Fruit fly (Drosophila melanogaster) whole organism, embryonic: ENCODE measurements around the gene CG32816.

Source experiments
- Bdp1 ChIP-seq: fragments of 200-800 bp; sonication (Bioruptor generic); optimal IDR thresholded peaks from 3 replicates; lab custom pipeline; 2016; ENCODE audit warnings: missing biosample characterization, missing genetic modification characterization
- CG10979 ChIP-seq: fragments of 200-800 bp; sonication (Bioruptor generic); optimal IDR thresholded peaks from 2 replicates; lab custom pipeline; 2018; ENCODE audit warnings: missing biosample characterization, mild to moderate bottlenecking, missing genetic modification characterization, moderate library complexity
- CG12236 ChIP-seq: fragments of 200-800 bp; sonication (Bioruptor generic); optimal IDR thresholded peaks from 2 replicates; lab custom pipeline; 2016; ENCODE audit warnings: missing biosample characterization, missing genetic modification characterization
- CG14710 ChIP-seq: fragments of 200-800 bp; sonication (Bioruptor generic); optimal IDR thresholded peaks from 3 replicates; lab custom pipeline; 2019; ENCODE audit warnings: missing biosample characterization, mild to moderate bottlenecking, missing genetic modification characterization, moderate library complexity
- CG15479 ChIP-seq: fragments of 200-800 bp; sonication (Bioruptor generic); optimal IDR thresholded peaks from 3 replicates; lab custom pipeline; 2019; ENCODE audit warnings: missing biosample characterization, mild to moderate bottlenecking, missing genetic modification characterization, moderate library complexity
- CG15514 ChIP-seq: fragments of 200-800 bp; sonication (Bioruptor generic); optimal IDR thresholded peaks from 3 replicates; lab custom pipeline; 2017; ENCODE audit warnings: missing biosample characterization, missing genetic modification characterization, mild to moderate bottlenecking, moderate library complexity, missing genetic modification reagents
- CG15696 ChIP-seq: fragments of 200-800 bp; sonication (Bioruptor generic); optimal IDR thresholded peaks from 2 replicates; lab custom pipeline; 2019; ENCODE audit warnings: missing biosample characterization, mild to moderate bottlenecking, missing genetic modification characterization, moderate library complexity
- CG17361 ChIP-seq: fragments of 200-800 bp; sonication (Bioruptor generic); IDR thresholded peaks from 3 replicates; pipeline ENCODE4 v1.3.6; 2022; ENCODE audit warnings: missing biosample characterization, missing genetic modification characterization
- CG17829 ChIP-seq: fragments of 200-800 bp; optimal IDR thresholded peaks from 2 replicates; lab custom pipeline; 2019; ENCODE audit warnings: missing biosample characterization, mild to moderate bottlenecking, missing genetic modification characterization, moderate library complexity
- CG18262 ChIP-seq: fragments of 200-800 bp; optimal IDR thresholded peaks from 3 replicates; lab custom pipeline; 2019; ENCODE audit warnings: missing biosample characterization, mild to moderate bottlenecking, missing genetic modification characterization, moderate library complexity
- CG18619 ChIP-seq: fragments of 200-800 bp; sonication (Bioruptor generic); optimal IDR thresholded peaks from 3 replicates; lab custom pipeline; 2017; ENCODE audit warnings: missing biosample characterization, mild to moderate bottlenecking, missing genetic modification characterization
- CG2712 ChIP-seq: fragments of 200-800 bp; optimal IDR thresholded peaks from 3 replicates; lab custom pipeline; 2019; ENCODE audit warnings: missing biosample characterization, mild to moderate bottlenecking, missing genetic modification characterization, moderate library complexity
- CG31441 ChIP-seq: fragments of 200-800 bp; sonication (Bioruptor generic); IDR thresholded peaks from 2 replicates; pipeline ENCODE4 v1.3.6; 2022; ENCODE audit warnings: missing biosample characterization, missing genetic modification characterization
- CG33213 ChIP-seq: fragments of 200-800 bp; sonication (Bioruptor generic); optimal IDR thresholded peaks from 3 replicates; lab custom pipeline; 2016; ENCODE audit warnings: missing biosample characterization, missing genetic modification characterization
- CG33557 ChIP-seq: fragments of 200-800 bp; sonication (Bioruptor generic); optimal IDR thresholded peaks from 2 replicates; lab custom pipeline; 2019; ENCODE audit warnings: missing biosample characterization, mild to moderate bottlenecking, missing genetic modification characterization, moderate library complexity
- CG42726 ChIP-seq: fragments of 200-800 bp; sonication (Bioruptor generic); IDR thresholded peaks from 2 replicates; pipeline ENCODE4 v1.3.6; 2022; ENCODE audit warnings: missing biosample characterization, missing genetic modification characterization; ENCODE audit not compliant: partially characterized antibody
- CG43689 ChIP-seq: fragments of 200-800 bp; sonication (Bioruptor generic); IDR thresholded peaks from 2 replicates; pipeline ENCODE4 v1.3.6; 2022; ENCODE audit warnings: missing biosample characterization, missing genetic modification characterization
- CG7357 ChIP-seq: fragments of 200-800 bp; sonication (Bioruptor generic); IDR thresholded peaks from 3 replicates; pipeline ENCODE4 v1.3.6; 2022; ENCODE audit warnings: missing biosample characterization, missing genetic modification characterization
- CG7963 ChIP-seq: fragments of 200-800 bp; sonication (Bioruptor generic); IDR thresholded peaks from 3 replicates; pipeline ENCODE4 v1.3.6; 2022; ENCODE audit warnings: missing biosample characterization, missing genetic modification characterization; ENCODE audit not compliant: partially characterized antibody
- CG9437 ChIP-seq: fragments of 200-800 bp; sonication (Bioruptor generic); optimal IDR thresholded peaks from 2 replicates; lab custom pipeline; 2018; ENCODE audit warnings: missing biosample characterization, mild to moderate bottlenecking, missing genetic modification characterization
- CG9727 ChIP-seq: fragments of 200-800 bp; sonication (Bioruptor generic); optimal IDR thresholded peaks from 3 replicates; lab custom pipeline; 2017; ENCODE audit warnings: missing biosample characterization, mild to moderate bottlenecking, missing genetic modification characterization
- CkIIα-i1 ChIP-seq: fragments of 200-800 bp; sonication (Bioruptor generic); IDR thresholded peaks from 2 replicates; pipeline ENCODE4 v1.3.6; 2022; ENCODE audit warnings: missing biosample characterization, missing genetic modification characterization
- D19B ChIP-seq: fragments of 200-800 bp; sonication (Bioruptor generic); optimal IDR thresholded peaks from 2 replicates; lab custom pipeline; 2017; ENCODE audit warnings: missing biosample characterization, mild to moderate bottlenecking, missing genetic modification characterization
- Hr78 ChIP-seq, 2 experiments: fragments of 200-800 bp in 1 of 2; fragments of >200 bp in 1 of 2; sonication (Bioruptor generic) in 1 of 2; optimal IDR thresholded peaks; 2 replicates each; lab custom pipeline; 2017 to 2019; ENCODE audit warnings: missing biosample characterization in 2 of 2, missing genetic modification characterization in 2 of 2, mild to moderate bottlenecking in 1 of 2, moderate library complexity in 1 of 2
- Nf-YC ChIP-seq: fragments of 200-800 bp; optimal IDR thresholded peaks from 3 replicates; lab custom pipeline; 2019; ENCODE audit warnings: missing biosample characterization, mild to moderate bottlenecking, missing genetic modification characterization, moderate library complexity
- Pdp1 ChIP-seq, 2 experiments: fragments of 200-800 bp; sonication (Bioruptor generic); optimal IDR thresholded peaks; 3 replicates each; lab custom pipeline; 2016; ENCODE audit warnings: missing biosample characterization in 2 of 2, missing genetic modification characterization in 2 of 2, mild to moderate bottlenecking in 1 of 2, moderate library complexity in 1 of 2
- cas ChIP-seq: fragments of 200-800 bp; sonication (Bioruptor generic); IDR thresholded peaks from 2 replicates; pipeline ENCODE4 v1.3.6; 2022; ENCODE audit warnings: missing biosample characterization, missing genetic modification characterization
- dmrt11E ChIP-seq: fragments of 200-800 bp; sonication (Bioruptor generic); optimal IDR thresholded peaks from 3 replicates; lab custom pipeline; 2018; ENCODE audit warnings: missing biosample characterization, mild to moderate bottlenecking, missing genetic modification characterization, moderate library complexity
- gcm ChIP-seq: fragments of 200-800 bp; sonication (Bioruptor generic); optimal IDR thresholded peaks from 2 replicates; lab custom pipeline; 2019; ENCODE audit warnings: missing biosample characterization, mild to moderate bottlenecking, missing genetic modification characterization, moderate library complexity
- gem ChIP-seq: fragments of 200-800 bp; sonication (Bioruptor generic); optimal IDR thresholded peaks from 2 replicates; lab custom pipeline; 2019; ENCODE audit warnings: missing biosample characterization, mild to moderate bottlenecking, missing genetic modification characterization, moderate library complexity
- h ChIP-seq: fragments of >200 bp; optimal IDR thresholded peaks from 2 replicates; lab custom pipeline; 2017
- lola ChIP-seq, 3 experiments: fragments of >200 bp in 2 of 3; fragments of 200-800 bp in 1 of 3; sonication (Bioruptor generic) in 1 of 3; optimal IDR thresholded peaks; 2 replicates each; lab custom pipeline; 2017 to 2019; ENCODE audit warnings: missing biosample characterization in 3 of 3, missing genetic modification characterization in 3 of 3, mild to moderate bottlenecking in 1 of 3, moderate library complexity in 1 of 3
- mirr ChIP-seq: fragments of 200-800 bp; sonication (Bioruptor generic); optimal IDR thresholded peaks from 3 replicates; lab custom pipeline; 2018; ENCODE audit warnings: missing biosample characterization, mild to moderate bottlenecking, missing genetic modification characterization
- nau ChIP-seq: fragments of 200-800 bp; sonication (Bioruptor generic); optimal IDR thresholded peaks from 3 replicates; lab custom pipeline; 2017; ENCODE audit warnings: missing biosample characterization, mild to moderate bottlenecking, missing genetic modification characterization, missing genetic modification reagents
- nom ChIP-seq: fragments of 200-800 bp; sonication (Bioruptor generic); optimal IDR thresholded peaks from 2 replicates; lab custom pipeline; 2017; ENCODE audit warnings: missing biosample characterization, missing genetic modification characterization, mild to moderate bottlenecking, moderate library complexity, missing genetic modification reagents
- prd ChIP-seq, 3 experiments: fragments of >200 bp in 2 of 3; fragments of 200-800 bp in 1 of 3; sonication (Bioruptor generic) in 1 of 3; optimal IDR thresholded peaks in 2 of 3; IDR thresholded peaks in 1 of 3; 2 replicates in 2 of 3; 3 replicates in 1 of 3; pipeline versions ENCODE4 v1.3.6 to Lab custom; 2017 to 2022; ENCODE audit warnings: missing biosample characterization in 1 of 3, missing genetic modification characterization in 1 of 3
- row ChIP-seq: fragments of 200-800 bp; sonication (Bioruptor generic); IDR thresholded peaks from 3 replicates; pipeline ENCODE4 v1.3.6; 2022; ENCODE audit warnings: missing biosample characterization, missing genetic modification characterization
- sens ChIP-seq: fragments of 200-800 bp; sonication (Bioruptor generic); peaks from one replicate; lab custom pipeline; 2016; ENCODE audit warnings: missing biosample characterization, missing genetic modification characterization
- sr ChIP-seq: fragments of 200-800 bp; sonication (Bioruptor generic); IDR thresholded peaks from 3 replicates; pipeline ENCODE4 v1.3.6; 2022; ENCODE audit warnings: missing biosample characterization, missing genetic modification characterization
- unc-4 ChIP-seq: fragments of 200-800 bp; sonication (Bioruptor generic); IDR thresholded peaks from 2 replicates; pipeline ENCODE4 v1.3.6; 2022; ENCODE audit warnings: missing biosample characterization, missing genetic modification characterization; ENCODE audit not compliant: partially characterized antibody

Gene CG32816

DNA sequence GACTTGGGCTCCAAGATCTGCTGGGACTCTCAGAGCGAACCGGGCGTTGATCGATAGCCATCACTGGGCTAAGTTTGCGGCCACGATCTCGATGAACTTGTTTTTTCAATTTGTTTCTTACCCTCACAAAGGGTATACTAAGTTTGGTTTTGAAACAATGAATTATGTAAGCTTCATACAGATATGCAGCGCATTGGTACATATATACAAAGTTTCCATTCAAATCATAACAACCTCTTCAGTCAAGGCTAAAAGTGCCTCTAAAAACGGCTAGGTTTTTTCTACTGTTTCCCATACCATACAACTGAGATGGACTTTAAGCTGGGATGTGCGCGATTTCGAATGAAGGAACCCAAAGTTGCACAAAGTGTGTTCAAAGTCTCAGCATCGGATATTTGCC is 29.2 kb downstream of the CG32816 start:
- TF ChIP-seq nau (GFP tag; lab: Kevin White, UChicago), result no peak

DNA sequence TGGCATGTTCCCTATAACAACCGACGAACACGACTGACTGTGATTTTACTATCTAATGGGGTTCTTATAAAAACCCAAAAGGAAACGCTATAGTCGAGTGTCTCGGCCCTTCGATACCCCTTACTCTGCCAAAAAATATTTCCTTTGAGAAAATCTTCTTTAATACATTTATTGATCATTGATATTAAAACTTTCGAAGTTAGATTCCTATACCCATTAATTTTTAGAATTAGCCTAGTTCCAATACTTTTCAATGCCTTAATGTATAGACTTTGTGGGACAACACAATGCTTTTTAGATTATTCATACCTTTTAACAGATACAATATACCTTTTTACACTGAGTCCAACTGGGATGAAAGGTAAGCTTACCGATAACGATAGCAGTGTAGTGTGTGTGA is 33.1 kb downstream of the CG32816 start, which contains the start of gene Pgcl:
Gene Pgcl (minus strand): TSS at position 45 of the 400 bp plus-strand sequence.
- TF ChIP-seq CG42726 (no peak), CG33557 (GFP tag; lab: Kevin White, UChicago) (no peak), CG7357 (GFP tag; lab: Robert Waterston, UW) (no peak), row (GFP tag; lab: Robert Waterston, UW) (peak; percentile 55), CG7963 (GFP tag; lab: Robert Waterston, UW) (no peak), prd (optimal IDR thresholded peaks at IDR 0.05; lab: Kevin White, UChicago) (no peak), prd (GFP tag; IDR thresholded peaks at IDR 0.05; lab: Robert Waterston, UW) (no peak), D19B (GFP tag; lab: Kevin White, UChicago) (peak; percentile 65)

DNA sequence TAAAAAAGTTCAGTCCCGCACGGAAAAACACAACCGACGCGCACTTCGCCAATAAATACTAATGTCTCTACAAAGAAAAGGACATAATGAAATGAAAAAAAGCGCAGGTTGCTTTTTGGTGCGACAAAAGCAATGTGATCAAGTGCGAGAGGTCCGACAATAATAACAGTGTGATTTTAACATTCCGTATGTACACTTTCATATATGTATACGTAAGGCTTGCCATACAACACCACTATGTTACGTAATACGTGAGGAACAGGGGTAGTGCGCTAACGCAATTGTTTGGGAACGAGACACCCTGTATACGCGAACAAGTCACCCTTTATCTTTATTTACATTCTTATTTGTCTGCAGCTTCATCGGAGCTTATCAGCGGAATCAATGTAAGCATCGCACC is 42.3 kb downstream of the CG32816 start:
- no peak for TF ChIP-seq nom (GFP tag; lab: Kevin White, UChicago)
- TF ChIP-seq CkIIα-i1 (GFP tag; lab: Robert Waterston, UW), result no peak
- no peak for TF ChIP-seq h (lab: Kevin White, UChicago)
- TF ChIP-seq Pdp1 (GFP tag; optimal IDR thresholded peaks at IDR 0.05; lab: Kevin White, UChicago), result peak in 1 of 2 experiments; percentile 53
- TF ChIP-seq CG9437 (GFP tag; lab: Kevin White, UChicago), result peak; percentile 63
- TF ChIP-seq CG33213 (GFP tag; lab: Kevin White, UChicago), result no peak
- no peak for TF ChIP-seq mirr
- no peak for TF ChIP-seq cas (GFP tag; lab: Robert Waterston, UW)
- TF ChIP-seq, all 482 proteins: peak for 2

DNA sequence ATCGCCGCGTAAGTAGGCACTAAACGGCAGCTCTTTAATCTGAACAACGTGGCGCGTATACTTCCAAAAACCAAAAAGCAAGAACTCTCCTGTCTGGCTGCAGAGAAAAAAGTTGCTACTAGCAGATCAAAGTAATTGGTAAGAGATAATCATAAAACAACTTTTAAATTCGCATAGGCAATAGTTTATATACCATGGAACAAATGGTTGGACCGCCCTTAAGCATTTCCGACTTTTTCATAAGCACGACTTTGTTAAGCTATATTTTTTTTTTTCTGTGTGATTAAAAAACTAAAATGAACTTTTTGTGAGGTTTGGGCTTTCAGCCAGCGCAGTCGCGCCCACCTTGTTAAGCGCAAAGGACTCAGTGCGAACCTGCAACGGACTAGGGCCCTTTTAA is 45.0 kb downstream of the CG32816 start:
- no peak for TF ChIP-seq cas (GFP tag; lab: Robert Waterston, UW)
- TF ChIP-seq unc-4 (GFP tag; lab: Robert Waterston, UW), result no peak
- TF ChIP-seq CG15514 (GFP tag; lab: Kevin White, UChicago), result no peak

DNA sequence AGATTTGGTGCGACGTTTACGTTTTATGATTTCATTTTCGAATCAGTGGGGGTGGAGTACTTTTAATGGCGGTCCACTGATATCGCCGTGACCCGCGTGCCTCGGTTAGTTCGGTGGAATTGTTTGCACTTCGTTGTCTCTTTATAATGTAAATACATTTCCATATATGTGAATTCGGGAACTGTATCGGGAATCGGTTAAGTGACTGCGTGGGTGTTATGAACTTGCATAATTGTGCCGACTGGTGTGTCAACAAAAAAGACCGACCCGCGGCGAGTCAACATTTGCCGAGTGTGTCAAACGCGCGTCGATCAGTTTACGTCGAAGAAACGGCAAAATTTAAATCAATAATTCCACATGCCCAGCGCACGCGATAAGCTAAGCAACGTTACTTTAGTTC is 47.2 kb downstream of the CG32816 start:
- TF ChIP-seq CG17829 (tag; lab: Kevin White, UChicago) (no peak), CG18619 (GFP tag; lab: Kevin White, UChicago) (no peak), Hr78 (GFP tag; optimal IDR thresholded peaks at IDR 0.05; lab: Kevin White, UChicago) (peak in 1 of 2 experiments; percentile 60), CG15696 (tag; lab: Kevin White, UChicago) (peak; percentile 53), Pdp1 (GFP tag; optimal IDR thresholded peaks at IDR 0.05; lab: Kevin White, UChicago) (peak in 1 of 2 experiments; percentile 42), sr (GFP tag; lab: Robert Waterston, UW) (no peak), CG15479 (GFP tag; lab: Kevin White, UChicago) (peak; percentile 67), Nf-YC (tag; lab: Kevin White, UChicago) (no peak), gcm (peak; percentile 14)

DNA sequence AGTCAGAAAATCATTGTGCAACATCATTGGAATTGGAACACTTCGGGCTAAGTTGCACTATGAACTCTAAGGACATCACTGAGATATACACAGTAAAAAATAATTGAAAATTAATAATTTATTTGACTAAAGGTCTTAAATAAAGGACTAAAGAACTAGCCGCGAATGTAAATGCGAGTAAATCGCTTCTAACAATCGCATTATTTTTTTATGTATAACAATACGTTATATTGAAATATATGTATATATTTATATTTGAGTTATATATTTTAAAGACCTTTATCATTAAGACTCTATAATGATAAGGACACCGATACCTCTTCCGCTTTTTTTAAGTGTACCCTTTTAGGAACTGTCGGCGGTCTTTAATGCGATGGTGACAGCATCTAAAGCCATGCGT is 56.2 kb downstream of the CG32816 start:
- 0 out of 3 replicates have a peak, but pooled peaks have one; percentile 14 for TF ChIP-seq CG17361 (GFP tag; lab: Robert Waterston, UW)
- peak; percentile 35 for TF ChIP-seq CG10979
- TF ChIP-seq Bdp1 (GFP tag; lab: Kevin White, UChicago), result no peak
- TF ChIP-seq CG18262 (tag; lab: Kevin White, UChicago), result peak; percentile 25
- TF ChIP-seq CG14710 (tag; lab: Kevin White, UChicago), result peak; percentile 24
- TF ChIP-seq dmrt11E (tag; lab: Kevin White, UChicago), result peak; percentile 42
- TF ChIP-seq CG9727 (GFP tag; lab: Kevin White, UChicago), result peak; percentile 36
- peak; percentile 26 for TF ChIP-seq CG2712
- TF ChIP-seq CG12236, result no peak
- TF ChIP-seq CG15696 (tag; lab: Kevin White, UChicago), result peak; percentile 63
- no peak for TF ChIP-seq CG43689 (GFP tag; lab: Robert Waterston, UW)
- peak; percentile 12 for TF ChIP-seq gem
- TF ChIP-seq prd (optimal IDR thresholded peaks at IDR 0.05; lab: Kevin White, UChicago), result no peak
- peak; percentile 59; the same call in 2 of the 3 replicates for TF ChIP-seq prd (GFP tag; IDR thresholded peaks at IDR 0.05; lab: Robert Waterston, UW)
- TF ChIP-seq sens (GFP tag; lab: Kevin White, UChicago), result peak; percentile 5
- no peak for TF ChIP-seq CG31441 (GFP tag; lab: Robert Waterston, UW)
- TF ChIP-seq lola (GFP tag; optimal IDR thresholded peaks at IDR 0.05; lab: Kevin White, UChicago), result peak in 1 of 3 experiments; percentile 30
